Worm (Caenorhabditis elegans): Measurements from ENCODE around the gene nhr-150.
A peak's percentile ranks its signal among the peaks of the same experiment; 100 is the strongest.

nhr-150 gene

DNA sequence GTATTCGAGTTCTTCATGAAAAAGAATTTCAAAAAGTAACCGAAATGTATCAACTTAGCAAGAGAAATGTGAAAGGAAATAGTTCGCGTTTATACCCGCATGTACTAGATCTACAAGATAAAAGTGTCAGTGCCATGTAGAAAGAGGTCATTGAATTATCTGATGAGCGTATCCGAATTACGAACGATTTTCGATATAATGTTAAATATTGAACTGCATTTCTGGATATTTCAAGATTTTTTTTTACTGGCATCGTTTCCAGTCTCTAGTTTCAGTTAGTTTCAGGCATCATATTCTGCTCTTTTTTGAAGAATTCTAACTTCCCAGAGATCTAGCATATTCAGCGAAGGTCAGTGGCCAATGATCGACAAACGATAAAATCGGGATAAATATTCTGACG is at the start of gene nhr-150:
Gene nhr-150 (minus strand): TSS at position 92 of the 400 bp plus-strand sequence.
- TF ChIP-seq nhr-67 (tag; optimal IDR thresholded peaks at IDR 0.05): no peak
- TF ChIP-seq elt-1 (tag; optimal IDR thresholded peaks at IDR 0.05): peak; percentile 34
- TF ChIP-seq lin-39 (tag; optimal IDR thresholded peaks at IDR 0.05): no peak
- no peak for TF ChIP-seq mdl-1 (tag; optimal IDR thresholded peaks at IDR 0.05)
- no peak for TF ChIP-seq nhr-28 (tag; optimal IDR thresholded peaks at IDR 0.05)
- no peak for TF ChIP-seq nfya-1 (tag; optimal IDR thresholded peaks at IDR 0.05; ENCODE audit: insufficient read depth)
- TF ChIP-seq elt-2 (tag; optimal IDR thresholded peaks at IDR 0.05): no peak

DNA sequence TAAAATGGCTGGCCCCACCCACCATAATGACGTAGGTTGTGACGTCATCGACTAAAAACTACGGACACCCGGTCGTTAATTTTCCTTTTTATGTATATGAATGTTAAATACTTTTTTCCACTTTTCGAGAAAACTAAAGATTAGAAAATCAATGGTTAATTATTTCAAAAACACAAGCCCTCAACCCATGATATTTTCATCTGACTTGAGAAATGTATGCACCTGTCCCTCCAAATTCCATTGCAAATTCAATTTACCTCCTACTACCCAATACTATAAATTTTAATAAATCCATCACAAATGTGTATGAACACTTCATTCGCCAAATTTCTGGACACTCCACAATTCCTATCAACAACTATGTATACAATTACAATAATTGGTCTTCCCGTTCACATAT is 47.8 kb upstream of the nhr-150 start, which contains the start of gene srh-276:
Gene srh-276 (plus strand): TSS at position 301 of the 400 bp plus-strand sequence.
- no peak for TF ChIP-seq unc-62 (GFP tag; optimal IDR thresholded peaks at IDR 0.05)
- no peak for TF ChIP-seq nhr-11 (tag; optimal IDR thresholded peaks at IDR 0.05)
- no peak for TF ChIP-seq nhr-25 (tag; optimal IDR thresholded peaks at IDR 0.05)
- no peak for TF ChIP-seq ztf-11 (tag; optimal IDR thresholded peaks at IDR 0.05)
- TF ChIP-seq sea-2 (GFP tag; optimal IDR thresholded peaks at IDR 0.05): no peak
- TF ChIP-seq lin-15B (tag; optimal IDR thresholded peaks at IDR 0.05): no peak
- TF ChIP-seq pha-4 (tag; optimal IDR thresholded peaks at IDR 0.05): no peak
- TF ChIP-seq elt-2 (tag; optimal IDR thresholded peaks at IDR 0.05): no peak

DNA sequence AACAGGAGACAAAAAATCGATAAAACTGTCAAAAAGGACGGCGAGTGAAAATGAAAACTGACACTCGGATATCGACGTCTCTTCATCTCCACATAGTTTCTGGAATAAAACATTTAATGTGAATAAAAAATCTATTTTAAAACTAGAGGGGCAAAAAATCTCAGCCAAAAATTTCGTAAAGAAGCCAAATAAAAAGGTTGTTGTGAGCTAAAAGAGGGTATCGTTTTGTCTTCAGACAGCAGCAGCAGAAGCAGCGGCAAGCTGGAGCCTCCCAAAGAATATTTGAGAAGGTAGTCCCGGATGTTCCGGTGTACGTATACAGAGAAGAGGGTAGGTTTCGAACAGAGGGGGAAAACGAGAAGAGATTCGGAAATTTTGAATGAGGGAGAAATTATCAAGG is 40.7 kb upstream of the nhr-150 start, which contains the start of gene lgc-31:
Gene lgc-31 (minus strand): TSS at position 101 of the 400 bp plus-strand sequence.
- no peak for TF ChIP-seq nhr-12 (tag; optimal IDR thresholded peaks at IDR 0.05)
- TF ChIP-seq ceh-9 (tag; optimal IDR thresholded peaks at IDR 0.05): no peak
- TF ChIP-seq pha-4 (tag; optimal IDR thresholded peaks at IDR 0.05): no peak
- no peak for TF ChIP-seq unc-39 (tag; optimal IDR thresholded peaks at IDR 0.05)
- TF ChIP-seq sea-2 (GFP tag; optimal IDR thresholded peaks at IDR 0.05): no peak
- no peak for TF ChIP-seq fkh-2 (tag; optimal IDR thresholded peaks at IDR 0.05)
- TF ChIP-seq lin-39 (tag; optimal IDR thresholded peaks at IDR 0.05): no peak
- TF ChIP-seq snpc-4 (tag; optimal IDR thresholded peaks at IDR 0.05): no peak
- TF ChIP-seq elt-1 (tag; optimal IDR thresholded peaks at IDR 0.05): no peak
- no peak for TF ChIP-seq egl-5 (tag; optimal IDR thresholded peaks at IDR 0.05)
- no peak for TF ChIP-seq nhr-67 (tag; optimal IDR thresholded peaks at IDR 0.05)
- no peak for TF ChIP-seq ceh-82 (tag; optimal IDR thresholded peaks at IDR 0.05)
- no peak for TF ChIP-seq ztf-11 (tag; optimal IDR thresholded peaks at IDR 0.05)
- TF ChIP-seq egl-27 (tag; optimal IDR thresholded peaks at IDR 0.05): no peak
- no peak for TF ChIP-seq nhr-237 (tag; optimal IDR thresholded peaks at IDR 0.05)
- TF ChIP-seq aly-2 (tag; optimal IDR thresholded peaks at IDR 0.05): no peak
- no peak for TF ChIP-seq ceh-28 (tag; optimal IDR thresholded peaks at IDR 0.05)

DNA sequence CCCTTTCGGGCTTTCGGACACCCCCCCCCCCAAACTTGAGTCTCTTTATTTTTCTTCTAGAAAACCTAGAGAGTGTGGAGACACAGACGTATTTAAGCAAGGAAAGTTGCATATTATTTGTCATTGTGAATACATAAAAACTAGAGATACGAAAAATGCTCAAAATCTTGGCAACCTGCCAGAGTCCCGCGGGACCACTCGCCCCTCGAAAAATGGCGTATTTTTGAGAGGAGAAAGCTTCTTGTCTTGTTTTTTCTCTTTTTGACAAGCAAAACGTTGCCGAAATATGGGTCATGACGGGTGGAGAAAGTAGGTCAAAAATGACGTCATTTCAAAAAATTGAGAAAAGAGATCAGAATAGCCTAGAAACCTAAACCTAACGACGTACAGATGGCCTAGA is 39.1 kb upstream of the nhr-150 start:
- TF ChIP-seq nhr-76 (tag; optimal IDR thresholded peaks at IDR 0.05): no peak
- TF ChIP-seq lin-39 (tag; optimal IDR thresholded peaks at IDR 0.05): peak; percentile 11

DNA sequence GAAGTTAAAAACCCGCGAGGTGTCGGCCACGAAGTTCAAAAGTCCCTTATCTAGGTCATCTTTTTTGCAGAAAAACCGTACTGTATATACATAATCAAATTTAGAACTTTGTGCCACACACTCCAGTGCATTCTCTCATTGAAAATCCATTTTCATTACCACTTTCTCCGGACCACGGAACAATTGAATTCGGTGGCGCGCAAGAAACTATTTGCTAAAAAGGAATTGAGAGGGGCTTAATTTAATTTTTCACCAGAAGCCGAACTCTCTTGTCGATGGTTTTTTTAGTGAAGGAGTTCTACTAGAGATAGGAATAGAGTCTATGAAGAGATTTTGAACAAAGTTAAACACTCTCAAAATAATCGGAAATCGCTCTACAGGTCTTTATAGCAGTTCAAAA is 38.6 kb upstream of the nhr-150 start:
- no peak for TF ChIP-seq nhr-67 (tag; optimal IDR thresholded peaks at IDR 0.05)
- no peak for TF ChIP-seq daf-12 (tag; optimal IDR thresholded peaks at IDR 0.05)
- TF ChIP-seq ama-1 (optimal IDR thresholded peaks at IDR 0.05): no peak
- no peak for TF ChIP-seq ceh-82 (tag; optimal IDR thresholded peaks at IDR 0.05)

DNA sequence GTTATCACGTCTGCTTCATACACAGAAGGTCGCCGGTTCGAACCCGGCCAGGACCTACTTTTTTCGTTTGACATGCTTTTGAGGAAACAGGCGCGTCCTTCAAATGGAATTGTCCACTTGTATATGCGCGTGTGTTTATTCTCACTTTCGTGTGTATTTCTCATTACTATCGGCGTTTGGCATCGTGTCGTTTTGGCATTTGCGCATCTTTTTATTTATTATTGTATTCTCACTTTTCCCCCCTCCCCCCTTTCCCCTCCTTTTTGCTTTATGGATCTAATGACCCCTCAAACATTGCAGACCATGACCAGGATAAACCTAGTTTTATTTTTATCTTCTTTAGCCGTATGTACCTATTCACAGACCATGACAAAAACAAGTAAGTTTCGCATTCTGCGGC is 36.1 kb upstream of the nhr-150 start, which contains the start of gene F21A3.3:
Gene F21A3.3 (plus strand): TSS at position 301 of the 400 bp plus-strand sequence.
- TF ChIP-seq aly-2 (tag; optimal IDR thresholded peaks at IDR 0.05): no peak
- TF ChIP-seq elt-2 (tag; optimal IDR thresholded peaks at IDR 0.05): no peak
- no peak for TF ChIP-seq lin-15B (tag; optimal IDR thresholded peaks at IDR 0.05)
- no peak for TF ChIP-seq skn-1 (tag; optimal IDR thresholded peaks at IDR 0.05)
- no peak for TF ChIP-seq mml-1 (tag; optimal IDR thresholded peaks at IDR 0.05)
- TF ChIP-seq R02D3.7 (tag; optimal IDR thresholded peaks at IDR 0.05): no peak
- TF ChIP-seq daf-12 (tag; optimal IDR thresholded peaks at IDR 0.05): no peak
- no peak for TF ChIP-seq ZK546.5 (tag; optimal IDR thresholded peaks at IDR 0.05)
- TF ChIP-seq mdl-1 (tag; optimal IDR thresholded peaks at IDR 0.05): no peak
- TF ChIP-seq tbx-2 (tag; optimal IDR thresholded peaks at IDR 0.05): no peak
- TF ChIP-seq eor-1 (tag; optimal IDR thresholded peaks at IDR 0.05): no peak
- no peak for TF ChIP-seq nhr-11 (tag; optimal IDR thresholded peaks at IDR 0.05)
- TF ChIP-seq ceh-28 (tag; optimal IDR thresholded peaks at IDR 0.05): no peak
- no peak for TF ChIP-seq hmg-11 (tag; optimal IDR thresholded peaks at IDR 0.05)
- no peak for TF ChIP-seq nhr-28 (tag; optimal IDR thresholded peaks at IDR 0.05)
- no peak for TF ChIP-seq snpc-4 (tag; optimal IDR thresholded peaks at IDR 0.05)
- no peak for TF ChIP-seq nhr-77 (tag; optimal IDR thresholded peaks at IDR 0.05)
